Fruit fly (Drosophila melanogaster) whole organism, adult: ENCODE measurements around the gene Nmnat.

Experiments used
- CG11617 ChIP-seq: fragments of 200-800 bp; sonication (Bioruptor generic); optimal IDR thresholded peaks from 2 replicates; lab custom pipeline; 2017; ENCODE audit warnings: mild to moderate bottlenecking, missing biosample characterization, missing genetic modification reagents, missing genetic modification characterization
- CG12768 ChIP-seq: fragments of 200-800 bp; sonication (Bioruptor generic); optimal IDR thresholded peaks from 2 replicates; lab custom pipeline; 2017; ENCODE audit warnings: missing biosample characterization, missing genetic modification characterization, mild to moderate bottlenecking, moderate library complexity, missing genetic modification reagents
- CG14711 ChIP-seq: fragments of 200-800 bp; sonication (Bioruptor generic); optimal IDR thresholded peaks from 2 replicates; lab custom pipeline; 2018; ENCODE audit warnings: missing biosample characterization, mild to moderate bottlenecking, missing genetic modification characterization, moderate library complexity
- CG1620 ChIP-seq: fragments of 200-800 bp; sonication (Bioruptor generic); optimal IDR thresholded peaks from 2 replicates; lab custom pipeline; 2016; ENCODE audit warnings: missing biosample characterization, missing genetic modification characterization
- CG33017 ChIP-seq: fragments of 200-800 bp; sonication (Bioruptor generic); optimal IDR thresholded peaks from 2 replicates; lab custom pipeline; 2018; ENCODE audit warnings: missing biosample characterization, mild to moderate bottlenecking, missing genetic modification characterization, moderate library complexity
- CG5204 ChIP-seq: fragments of 200-800 bp; sonication (Bioruptor generic); optimal IDR thresholded peaks from 2 replicates; lab custom pipeline; 2016; ENCODE audit warnings: missing biosample characterization, missing genetic modification characterization
- CG7045 ChIP-seq: fragments of 200-800 bp; sonication (Bioruptor generic); optimal IDR thresholded peaks from 2 replicates; lab custom pipeline; 2017; ENCODE audit warnings: missing biosample characterization, mild to moderate bottlenecking, missing genetic modification characterization
- CG7101 ChIP-seq: fragments of 200-800 bp; sonication (Bioruptor generic); optimal IDR thresholded peaks from 2 replicates; lab custom pipeline; 2018; ENCODE audit warnings: missing biosample characterization, mild to moderate bottlenecking, missing genetic modification characterization, moderate library complexity
- Clk ChIP-seq: fragments of 200-800 bp; sonication (Bioruptor generic); optimal IDR thresholded peaks from 2 replicates; lab custom pipeline; 2017; ENCODE audit warnings: missing biosample characterization, missing genetic modification characterization
- Crg-1 ChIP-seq: fragments of 200-800 bp; sonication (Bioruptor generic); optimal IDR thresholded peaks from 2 replicates; lab custom pipeline; 2016; ENCODE audit warnings: missing biosample characterization, missing genetic modification characterization
- Hr96 ChIP-seq: fragments of 200-800 bp; sonication (Bioruptor generic); optimal IDR thresholded peaks from 2 replicates; lab custom pipeline; 2016; ENCODE audit warnings: missing biosample characterization, missing genetic modification characterization
- Mnt ChIP-seq: fragments of 200-800 bp; sonication (Bioruptor generic); optimal IDR thresholded peaks from 2 replicates; lab custom pipeline; 2016; ENCODE audit warnings: missing biosample characterization, mild to moderate bottlenecking, missing genetic modification characterization
- bab1 ChIP-seq: fragments of 200-800 bp; sonication (Bioruptor generic); optimal IDR thresholded peaks from 3 replicates; lab custom pipeline; 2019; ENCODE audit warnings: missing biosample characterization, mild to moderate bottlenecking, missing genetic modification characterization, moderate library complexity
- cic ChIP-seq: fragments of 200-800 bp; sonication (Bioruptor generic); optimal IDR thresholded peaks from 2 replicates; lab custom pipeline; 2017; ENCODE audit warnings: missing biosample characterization, mild to moderate bottlenecking, missing genetic modification characterization, moderate library complexity
- cnc ChIP-seq, 2 experiments: fragments of >200 bp; optimal IDR thresholded peaks; 2 replicates each; lab custom pipeline; 2017
- kay ChIP-seq: fragments of 200-800 bp; sonication (Bioruptor generic); peaks from one replicate; lab custom pipeline; 2016; ENCODE audit warnings: missing biosample characterization, missing genetic modification characterization, borderline replicate concordance
- ovo ChIP-seq: fragments of 200-800 bp; sonication (Bioruptor generic); optimal IDR thresholded peaks from 2 replicates; lab custom pipeline; 2016; ENCODE audit warnings: missing biosample characterization, missing genetic modification characterization
- pad ChIP-seq: fragments of 200-800 bp; sonication (Bioruptor generic); optimal IDR thresholded peaks from 3 replicates; lab custom pipeline; 2017; ENCODE audit warnings: missing biosample characterization, missing genetic modification characterization, mild to moderate bottlenecking, moderate library complexity, missing genetic modification reagents
- tj ChIP-seq: fragments of 200-800 bp; sonication (Bioruptor generic); optimal IDR thresholded peaks from 3 replicates; lab custom pipeline; 2017; ENCODE audit warnings: missing biosample characterization, mild to moderate bottlenecking, missing genetic modification characterization, moderate library complexity
- toe ChIP-seq: fragments of 200-800 bp; sonication (Bioruptor generic); optimal IDR thresholded peaks from 2 replicates; lab custom pipeline; 2016; ENCODE audit warnings: missing biosample characterization, missing genetic modification characterization

Gene Nmnat

DNA sequence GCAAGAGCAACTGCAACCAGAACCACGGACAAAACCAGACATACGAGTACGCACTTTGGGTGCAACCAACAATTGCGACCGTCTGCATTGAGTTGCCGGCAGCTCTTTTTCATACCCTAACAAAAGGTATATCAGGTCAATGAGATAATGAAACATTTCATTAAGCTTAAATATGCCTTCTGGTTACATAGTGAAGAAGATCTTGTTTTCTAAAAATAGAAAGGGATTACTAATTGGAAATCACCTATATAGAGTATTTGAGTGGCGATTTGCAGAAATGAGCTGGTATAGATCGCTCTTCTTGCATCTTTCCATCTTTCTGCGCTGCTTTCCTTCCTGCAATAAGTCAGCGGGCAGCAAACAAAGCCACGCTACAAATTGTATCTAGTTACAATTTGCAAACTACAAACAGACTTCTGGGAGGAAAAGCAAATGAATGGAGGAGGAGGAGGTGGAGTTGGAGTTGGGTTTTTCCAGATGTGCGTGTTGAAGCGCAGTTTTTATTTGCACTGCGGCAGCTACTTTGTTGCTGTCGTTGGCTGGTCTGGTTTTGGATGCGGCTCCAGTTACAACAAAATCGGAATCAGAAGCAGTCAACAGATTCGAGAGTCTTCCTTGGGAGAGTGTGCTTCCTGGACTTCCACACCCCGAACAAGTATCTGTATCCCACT is 29.9 kb downstream of the Nmnat start:
- TF ChIP-seq CG7101 (tag; lab: Kevin White, UChicago), result no peak
- no peak for TF ChIP-seq bab1 (GFP tag; lab: Kevin White, UChicago)
- TF ChIP-seq CG7045 (GFP tag; lab: Kevin White, UChicago), result no peak
- no peak for TF ChIP-seq CG14711 (tag; lab: Kevin White, UChicago)
- TF ChIP-seq CG33017 (tag; lab: Kevin White, UChicago), result no peak
- TF ChIP-seq Crg-1 (GFP tag; lab: Kevin White, UChicago), result no peak
- TF ChIP-seq pad (GFP tag; lab: Kevin White, UChicago), result no peak
- no peak for TF ChIP-seq toe
- no peak for TF ChIP-seq cnc (optimal IDR thresholded peaks at IDR 0.05; lab: Kevin White, UChicago)
- TF ChIP-seq cic (GFP tag; lab: Kevin White, UChicago), result no peak
- no peak for TF ChIP-seq ovo (GFP tag; lab: Kevin White, UChicago)
- no peak for TF ChIP-seq kay (GFP tag; lab: Kevin White, UChicago)
- no peak for TF ChIP-seq Mnt (GFP tag; lab: Kevin White, UChicago)

DNA sequence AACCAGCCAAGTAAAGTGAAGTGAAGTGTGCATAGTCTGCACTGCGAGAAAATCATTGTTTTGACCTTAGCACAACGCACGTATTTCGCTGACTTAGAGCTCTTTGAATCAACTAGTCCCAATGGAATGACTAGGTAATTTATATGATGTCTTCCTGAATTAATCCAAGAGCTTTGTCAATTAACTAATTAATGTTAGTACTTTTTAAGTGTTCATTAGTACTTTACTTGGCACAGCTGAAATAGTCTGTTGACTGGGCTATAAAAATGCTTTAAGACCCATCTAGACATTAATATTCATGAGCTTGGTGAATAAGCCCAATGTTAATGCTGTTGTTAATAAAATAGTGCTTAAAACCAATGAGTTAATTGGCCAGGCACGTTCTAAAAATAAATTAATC is 31.1 kb downstream of the Nmnat start:
- no peak for TF ChIP-seq toe
- no peak for TF ChIP-seq Clk (GFP tag; lab: Kevin White, UChicago)
- no peak for TF ChIP-seq CG5204 (GFP tag; lab: Kevin White, UChicago)
- TF ChIP-seq ovo (GFP tag; lab: Kevin White, UChicago), result no peak
- TF ChIP-seq tj, result no peak
- no peak for TF ChIP-seq CG14711 (tag; lab: Kevin White, UChicago)
- no peak for TF ChIP-seq kay (GFP tag; lab: Kevin White, UChicago)
- TF ChIP-seq CG12768 (GFP tag; lab: Kevin White, UChicago), result no peak
- TF ChIP-seq Crg-1 (GFP tag; lab: Kevin White, UChicago), result no peak
- TF ChIP-seq cic (GFP tag; lab: Kevin White, UChicago), result no peak
- TF ChIP-seq CG7045 (GFP tag; lab: Kevin White, UChicago), result no peak
- TF ChIP-seq CG33017 (tag; lab: Kevin White, UChicago), result no peak
- no peak for TF ChIP-seq pad (GFP tag; lab: Kevin White, UChicago)
- no peak for TF ChIP-seq CG11617 (GFP tag; lab: Kevin White, UChicago)
- TF ChIP-seq Hr96 (GFP tag; lab: Kevin White, UChicago), result no peak
- no peak for TF ChIP-seq cnc (optimal IDR thresholded peaks at IDR 0.05; lab: Kevin White, UChicago)
- no peak for TF ChIP-seq Mnt (GFP tag; lab: Kevin White, UChicago)
- no peak for TF ChIP-seq CG7101 (tag; lab: Kevin White, UChicago)
- no peak for TF ChIP-seq bab1 (GFP tag; lab: Kevin White, UChicago)
- no peak for TF ChIP-seq CG1620 (GFP tag; lab: Kevin White, UChicago)

DNA sequence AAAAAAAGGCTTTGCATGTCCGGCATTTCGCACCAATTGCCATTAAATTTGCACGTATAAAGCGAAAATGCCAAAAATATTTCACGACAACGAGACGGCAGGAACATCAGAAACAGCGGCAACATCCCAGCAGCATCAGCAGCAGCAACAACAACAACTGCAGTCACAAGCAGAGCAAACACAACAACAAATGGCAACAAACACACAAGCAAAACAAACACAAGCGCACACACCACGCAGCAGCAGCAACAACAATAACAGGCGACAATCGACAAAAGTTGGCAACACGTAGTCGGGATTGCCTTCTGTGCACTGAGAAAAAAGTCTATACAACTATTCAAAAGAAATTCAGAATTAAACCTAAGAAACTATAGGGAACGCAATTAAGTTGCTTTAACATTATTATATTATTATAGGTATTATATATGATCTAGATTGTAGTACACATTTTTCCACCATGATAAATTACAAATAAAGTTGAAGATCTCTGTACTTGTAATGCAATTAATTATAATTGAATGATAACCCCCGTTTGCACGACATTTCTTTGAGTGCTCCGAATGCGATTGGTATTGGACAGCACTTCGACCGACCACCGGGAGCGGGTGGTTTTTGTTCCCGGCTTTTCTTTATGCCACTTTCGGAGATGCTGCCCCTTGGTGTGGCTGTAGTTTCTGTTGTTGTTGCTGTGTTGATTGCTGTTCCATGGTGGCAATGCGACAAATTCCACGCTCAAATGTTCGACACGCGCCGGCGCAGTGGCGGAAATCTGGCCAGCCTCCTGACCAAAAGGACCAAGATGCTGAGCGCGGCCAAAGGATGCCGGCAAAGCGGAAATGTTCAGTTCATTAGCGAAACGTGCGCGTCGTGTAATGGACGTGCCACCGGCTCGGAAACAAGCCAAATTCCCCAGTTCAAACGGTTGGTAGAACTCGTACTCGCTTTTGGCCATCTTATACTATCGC is 38.8 kb downstream of the Nmnat start, which contains the start of gene tnc:
tnc (plus strand) TSS at position 848 of the 965 bp plus-strand sequence.
- no peak for TF ChIP-seq tj
- no peak for TF ChIP-seq CG33017 (tag; lab: Kevin White, UChicago)
- no peak for TF ChIP-seq CG5204 (GFP tag; lab: Kevin White, UChicago)
- no peak for TF ChIP-seq cnc (optimal IDR thresholded peaks at IDR 0.05; lab: Kevin White, UChicago)
- no peak for TF ChIP-seq CG7045 (GFP tag; lab: Kevin White, UChicago)
- TF ChIP-seq CG14711 (tag; lab: Kevin White, UChicago), result no peak
- no peak for TF ChIP-seq pad (GFP tag; lab: Kevin White, UChicago)
- no peak for TF ChIP-seq Clk (GFP tag; lab: Kevin White, UChicago)

DNA sequence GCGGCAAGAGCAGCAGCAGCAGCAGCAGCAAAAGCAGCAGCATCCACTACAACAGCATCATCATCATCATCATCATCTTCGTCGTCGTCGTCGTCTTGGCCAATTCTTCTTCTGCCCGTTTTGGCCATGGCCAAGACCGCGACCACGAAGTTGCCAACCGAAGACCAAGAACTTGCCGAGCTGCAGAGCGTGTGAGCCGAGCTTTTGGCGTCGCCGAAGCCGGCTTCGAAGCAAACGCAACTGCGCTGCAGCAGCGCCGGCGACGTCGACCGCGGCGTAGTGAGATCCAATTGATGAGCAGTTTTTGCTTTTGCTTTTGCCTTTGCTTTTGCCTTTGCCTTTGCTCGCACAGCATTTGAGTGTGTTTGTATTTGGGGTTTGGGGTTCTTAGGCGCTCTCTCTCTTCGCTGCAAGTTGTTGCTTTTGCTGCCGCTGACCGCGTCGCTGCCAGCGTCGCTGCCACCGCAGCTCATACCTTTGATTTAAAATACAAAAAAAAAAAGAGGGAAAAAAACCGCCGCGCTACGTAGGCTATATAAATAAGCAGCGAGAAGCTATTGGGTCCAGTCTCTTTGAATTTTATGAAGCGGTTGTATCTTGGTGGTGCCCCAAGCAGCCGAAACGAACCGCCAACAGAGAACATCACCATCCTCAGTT is 40.1 kb downstream of the Nmnat start:
- TF ChIP-seq Mnt (GFP tag; lab: Kevin White, UChicago) (no peak), CG7045 (GFP tag; lab: Kevin White, UChicago) (no peak), pad (GFP tag; lab: Kevin White, UChicago) (no peak), CG33017 (tag; lab: Kevin White, UChicago) (no peak), Crg-1 (GFP tag; lab: Kevin White, UChicago) (no peak), kay (GFP tag; lab: Kevin White, UChicago) (no peak), ovo (GFP tag; lab: Kevin White, UChicago) (no peak), cic (GFP tag; lab: Kevin White, UChicago) (no peak), CG12768 (GFP tag; lab: Kevin White, UChicago) (no peak), CG7101 (tag; lab: Kevin White, UChicago) (no peak), cnc (optimal IDR thresholded peaks at IDR 0.05; lab: Kevin White, UChicago) (no peak), Hr96 (GFP tag; lab: Kevin White, UChicago) (no peak), tj (no peak), CG1620 (GFP tag; lab: Kevin White, UChicago) (no peak), toe (no peak)

DNA sequence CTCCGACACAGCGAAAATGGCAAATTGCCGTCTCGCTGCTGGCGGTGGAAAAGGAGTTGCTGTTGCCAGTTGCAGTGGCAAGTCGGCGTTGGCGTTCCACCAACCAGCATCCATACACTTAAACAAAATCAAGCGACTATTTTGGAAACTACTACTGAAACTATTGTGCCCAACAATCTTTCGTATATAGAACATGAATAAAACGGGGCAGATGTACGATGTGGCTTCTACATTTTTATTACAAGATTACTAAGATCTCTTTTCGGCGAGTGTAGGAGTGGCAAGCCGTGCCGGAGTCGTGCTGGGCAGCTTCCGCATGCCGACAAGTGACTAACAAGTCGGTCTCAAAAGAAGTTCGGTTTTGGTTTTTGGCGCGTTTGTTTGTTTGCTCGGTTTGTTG is 51.5 kb downstream of the Nmnat start:
- TF ChIP-seq CG11617 (GFP tag; lab: Kevin White, UChicago), result no peak
- TF ChIP-seq ovo (GFP tag; lab: Kevin White, UChicago), result no peak
- TF ChIP-seq tj, result no peak
- TF ChIP-seq bab1 (GFP tag; lab: Kevin White, UChicago), result no peak
- TF ChIP-seq pad (GFP tag; lab: Kevin White, UChicago), result no peak
- no peak for TF ChIP-seq CG1620 (GFP tag; lab: Kevin White, UChicago)
- TF ChIP-seq Mnt (GFP tag; lab: Kevin White, UChicago), result no peak
- TF ChIP-seq CG14711 (tag; lab: Kevin White, UChicago), result no peak
- TF ChIP-seq CG7101 (tag; lab: Kevin White, UChicago), result no peak
- TF ChIP-seq CG5204 (GFP tag; lab: Kevin White, UChicago), result no peak
- no peak for TF ChIP-seq CG12768 (GFP tag; lab: Kevin White, UChicago)
- no peak for TF ChIP-seq Clk (GFP tag; lab: Kevin White, UChicago)
- TF ChIP-seq CG33017 (tag; lab: Kevin White, UChicago), result no peak
